Fruit fly (Drosophila melanogaster): ENCODE results near the gene CG13895.

The CG13895 gene

DNA sequence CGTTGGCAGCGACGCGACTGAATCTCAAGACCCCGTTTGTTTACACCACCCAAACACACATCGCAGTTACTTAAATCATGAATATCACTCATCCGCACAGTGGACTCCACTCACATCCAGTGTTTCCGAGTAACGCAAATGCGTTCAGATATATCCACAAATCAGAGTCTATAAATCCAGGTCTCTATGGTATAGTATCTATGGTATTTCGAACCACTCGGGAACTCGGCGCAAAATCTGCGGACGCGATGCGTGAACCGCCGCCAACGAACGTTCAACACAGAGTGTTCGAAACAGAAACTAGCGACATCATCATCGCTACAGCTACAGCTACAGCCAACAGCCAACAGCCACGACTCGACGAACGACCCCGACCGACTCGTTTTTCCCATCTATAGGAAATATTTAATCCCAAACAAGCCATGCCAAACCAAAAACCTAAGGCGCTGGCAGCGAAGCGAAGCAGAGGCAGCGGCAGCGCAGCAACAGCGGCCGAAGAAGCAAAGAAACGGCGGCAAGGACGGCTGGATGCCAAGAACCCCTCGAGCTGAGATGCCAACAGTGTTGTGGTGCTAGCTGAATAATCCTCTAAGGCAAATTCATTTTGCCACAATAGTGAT, 9.1 kb downstream of the CG13895 start, which contains the start of gene CG13894 (continued):
- TF ChIP-seq tll (GFP tag; optimal IDR thresholded peaks at IDR 0.05) (no peak), CG3065 (GFP tag; optimal IDR thresholded peaks at IDR 0.05) (no peak), Abd-B (GFP tag; optimal IDR thresholded peaks at IDR 0.05) (no peak), Fer1 (GFP tag; optimal IDR thresholded peaks at IDR 0.05) (peak; percentile 29), vvl (GFP tag; IDR thresholded peaks at IDR 0.05) (peak; percentile 54), da (GFP tag; optimal IDR thresholded peaks at IDR 0.05) (no peak), CG11696 (GFP tag; IDR thresholded peaks at IDR 0.05) (no peak), CG6175 (GFP tag; IDR thresholded peaks at IDR 0.05) (peak; percentile 54; the same call in 2 of the 3 replicates), CG17359 (tag; optimal IDR thresholded peaks at IDR 0.05) (peak; percentile 26), ERR (GFP tag; optimal IDR thresholded peaks at IDR 0.05) (no peak), Mes4 (GFP tag; optimal IDR thresholded peaks at IDR 0.05) (no peak), gro (GFP tag; optimal IDR thresholded peaks at IDR 0.05) (peak; percentile 23), Adf1 (GFP tag; IDR thresholded peaks at IDR 0.05) (peak; percentile 90; the same call in 1 of the 2 replicates), cato (GFP tag; optimal IDR thresholded peaks at IDR 0.05; ENCODE audit: borderline replicate concordance) (no peak), wek (GFP tag; optimal IDR thresholded peaks at IDR 0.05) (no peak), Trl (optimal IDR thresholded peaks at IDR 0.05) (no peak), Trl (GFP tag; optimal IDR thresholded peaks at IDR 0.05) (no peak), stwl (tag; optimal IDR thresholded peaks at IDR 0.05) (no peak), CG13894 (tag; optimal IDR thresholded peaks at IDR 0.05) (peak; percentile 100), Scr (GFP tag; IDR thresholded peaks at IDR 0.05; ENCODE audit: partially characterized antibody) (0 out of 2 replicates have a peak, but pooled peaks have one; percentile 15), oc (tag; optimal IDR thresholded peaks at IDR 0.05) (peak; percentile 61), org-1 (GFP tag; optimal IDR thresholded peaks at IDR 0.05) (no peak), kah (GFP tag; optimal IDR thresholded peaks at IDR 0.05) (no peak), ci (GFP tag; IDR thresholded peaks at IDR 0.05) (peak; percentile 71; the same call in 2 of the 3 replicates), fd3F (GFP tag; optimal IDR thresholded peaks at IDR 0.05) (no peak), Rfx (GFP tag; IDR thresholded peaks at IDR 0.05) (0 out of 2 replicates have a peak, but pooled peaks have one; percentile 6), Xbp1 (GFP tag; optimal IDR thresholded peaks at IDR 0.05) (no peak), Mrtf (GFP tag; IDR thresholded peaks at IDR 0.05) (no peak), CG2875 (GFP tag; optimal IDR thresholded peaks at IDR 0.05) (no peak), CG9876 (GFP tag; optimal IDR thresholded peaks at IDR 0.05) (no peak), CG17912 (GFP tag; optimal IDR thresholded peaks at IDR 0.05) (no peak), eyg (GFP tag; optimal IDR thresholded peaks at IDR 0.05) (no peak), PHDP (tag; optimal IDR thresholded peaks at IDR 0.05) (peak; percentile 19), CG10979 (tag; optimal IDR thresholded peaks at IDR 0.05) (peak; percentile 53), mam (GFP tag; optimal IDR thresholded peaks at IDR 0.05) (no peak), Med (GFP tag) (peak; percentile 81), ranshi (GFP tag; IDR thresholded peaks at IDR 0.05) (no peak), CG31365 (tag; optimal IDR thresholded peaks at IDR 0.05) (no peak), Poxn (GFP tag; IDR thresholded peaks at IDR 0.05) (no peak), Aef1 (GFP tag; IDR thresholded peaks at IDR 0.05) (no peak), CG8290 (GFP tag; optimal IDR thresholded peaks at IDR 0.05) (peak; percentile 96), CG8290 (tag; optimal IDR thresholded peaks at IDR 0.05) (peak in 1 of 2 experiments; percentile 87), CG6683 (GFP tag; optimal IDR thresholded peaks at IDR 0.05) (no peak), CG12155 (GFP tag; optimal IDR thresholded peaks at IDR 0.05) (no peak), CG17568 (GFP tag; optimal IDR thresholded peaks at IDR 0.05) (no peak), CG1792 (GFP tag; optimal IDR thresholded peaks at IDR 0.05) (no peak), Hr78 (GFP tag; optimal IDR thresholded peaks at IDR 0.05) (no peak), Optix (GFP tag; IDR thresholded peaks at IDR 0.05) (0 out of 3 replicates have a peak, but pooled peaks have one; percentile 17), vnd (GFP tag; IDR thresholded peaks at IDR 0.05; ENCODE audit: partially characterized antibody) (no peak), jing (GFP tag; optimal IDR thresholded peaks at IDR 0.05) (no peak)

Measured in whole organism, embryonic.